Fruit fly (Drosophila melanogaster) whole organism, embryonic: Measurements from ENCODE around the gene Arpc3A.

ENCODE experiments used
- Awh ChIP-seq: fragments of 200-800 bp; sonication (Bioruptor generic); IDR thresholded peaks from 2 replicates; pipeline ENCODE4, ENCODE4 v1.3.6; 2022; ENCODE audit warnings: missing biosample characterization, missing genetic modification characterization
- BtbVII ChIP-seq: fragments of 200-800 bp; sonication (Bioruptor generic); optimal IDR thresholded peaks from 3 replicates; lab custom pipeline; 2017; ENCODE audit warnings: missing biosample characterization, mild to moderate bottlenecking, missing genetic modification characterization
- CG11504 ChIP-seq: fragments of 200-800 bp; sonication (Bioruptor generic); optimal IDR thresholded peaks from 3 replicates; lab custom pipeline; 2019; ENCODE audit warnings: missing biosample characterization, mild to moderate bottlenecking, missing genetic modification characterization, moderate library complexity
- CG12236 ChIP-seq: fragments of 200-800 bp; sonication (Bioruptor generic); optimal IDR thresholded peaks from 2 replicates; lab custom pipeline; 2016; ENCODE audit warnings: missing biosample characterization, missing genetic modification characterization
- CG1233 ChIP-seq: fragments of 200-800 bp; sonication (Bioruptor generic); optimal IDR thresholded peaks from 4 replicates; lab custom pipeline; 2018; ENCODE audit warnings: missing biosample characterization, mild to moderate bottlenecking, missing genetic modification characterization
- CG13123 ChIP-seq: fragments of 200-800 bp; sonication (Bioruptor generic); optimal IDR thresholded peaks from 2 replicates; lab custom pipeline; 2016; ENCODE audit warnings: missing biosample characterization, missing genetic modification characterization
- CG13287 ChIP-seq: fragments of 200-800 bp; sonication (Bioruptor generic); IDR thresholded peaks from 2 replicates; pipeline ENCODE4 v1.3.6; 2022; ENCODE audit warnings: missing biosample characterization, missing genetic modification characterization; ENCODE audit not compliant: partially characterized antibody
- CG13296 ChIP-seq: fragments of 200-800 bp; sonication (Bioruptor generic); optimal IDR thresholded peaks from 3 replicates; lab custom pipeline; 2018; ENCODE audit warnings: missing biosample characterization, mild to moderate bottlenecking, missing genetic modification characterization
- CG13624 ChIP-seq: fragments of 200-800 bp; sonication (Bioruptor generic); optimal IDR thresholded peaks from 2 replicates; lab custom pipeline; 2016; ENCODE audit warnings: missing biosample characterization, missing genetic modification characterization
- CG15011 ChIP-seq: fragments of 200-800 bp; sonication (Bioruptor generic); optimal IDR thresholded peaks from 3 replicates; lab custom pipeline; 2018; ENCODE audit warnings: missing biosample characterization, mild to moderate bottlenecking, missing genetic modification characterization
- CG1529 ChIP-seq: fragments of 200-800 bp; sonication (Bioruptor generic); optimal IDR thresholded peaks from 3 replicates; lab custom pipeline; 2018; ENCODE audit warnings: missing biosample characterization, missing genetic modification characterization
- CG15601 ChIP-seq: fragments of 200-800 bp; sonication (Bioruptor generic); optimal IDR thresholded peaks from 3 replicates; lab custom pipeline; 2019; ENCODE audit warnings: missing biosample characterization, mild to moderate bottlenecking, missing genetic modification characterization, moderate library complexity
- CG17912 ChIP-seq: fragments of 200-800 bp; sonication (Bioruptor generic); optimal IDR thresholded peaks from 2 replicates; lab custom pipeline; 2018; ENCODE audit warnings: missing biosample characterization, mild to moderate bottlenecking, missing genetic modification characterization
- CG18619 ChIP-seq: fragments of 200-800 bp; sonication (Bioruptor generic); optimal IDR thresholded peaks from 3 replicates; lab custom pipeline; 2017; ENCODE audit warnings: missing biosample characterization, mild to moderate bottlenecking, missing genetic modification characterization
- CG18764 ChIP-seq: fragments of 200-800 bp; sonication (Bioruptor generic); optimal IDR thresholded peaks from 3 replicates; lab custom pipeline; 2016; ENCODE audit warnings: missing biosample characterization, missing genetic modification characterization
- CG32772 ChIP-seq: fragments of 200-800 bp; sonication (Bioruptor generic); IDR thresholded peaks from 2 replicates; pipeline ENCODE4 v1.3.6; 2022; ENCODE audit warnings: missing biosample characterization, missing genetic modification characterization
- CG3838 ChIP-seq: fragments of 200-800 bp; sonication (Bioruptor generic); optimal IDR thresholded peaks from 3 replicates; lab custom pipeline; 2016; ENCODE audit warnings: missing biosample characterization, missing genetic modification characterization
- CG5953 ChIP-seq: fragments of 200-800 bp; sonication (Bioruptor generic); IDR thresholded peaks from 2 replicates; pipeline ENCODE4 v1.3.6; 2022; ENCODE audit warnings: missing biosample characterization, missing genetic modification characterization
- CG7556 ChIP-seq: fragments of 200-800 bp; sonication (Bioruptor generic); optimal IDR thresholded peaks from 2 replicates; lab custom pipeline; 2017; ENCODE audit warnings: missing biosample characterization, mild to moderate bottlenecking, missing genetic modification characterization
- CG9797 ChIP-seq: fragments of 200-800 bp; sonication (Bioruptor generic); optimal IDR thresholded peaks from 3 replicates; lab custom pipeline; 2018; ENCODE audit warnings: missing biosample characterization, mild to moderate bottlenecking, missing genetic modification characterization
- E2f1 ChIP-seq: fragments of 200-800 bp; sonication (Bioruptor generic); IDR thresholded peaks from 2 replicates; pipeline ENCODE4 v1.3.6; 2022; ENCODE audit warnings: missing biosample characterization, missing genetic modification characterization
- Eip74EF ChIP-seq, 2 experiments: fragments of 200-800 bp in 1 of 2; fragments of >200 bp in 1 of 2; sonication (Bioruptor generic) in 1 of 2; optimal IDR thresholded peaks; 2 replicates each; lab custom pipeline; 2017 to 2019; ENCODE audit warnings: missing biosample characterization in 2 of 2, missing genetic modification characterization in 2 of 2, mild to moderate bottlenecking in 1 of 2, moderate library complexity in 1 of 2
- Fer1 ChIP-seq: fragments of 200-800 bp; sonication (Bioruptor generic); optimal IDR thresholded peaks from 2 replicates; lab custom pipeline; 2017; ENCODE audit warnings: missing biosample characterization, mild to moderate bottlenecking, missing genetic modification characterization
- Fer2 ChIP-seq: fragments of 200-800 bp; sonication (Bioruptor generic); optimal IDR thresholded peaks from 2 replicates; lab custom pipeline; 2018; ENCODE audit warnings: missing biosample characterization, mild to moderate bottlenecking, missing genetic modification characterization, moderate library complexity
- Hand ChIP-seq: fragments of 200-800 bp; sonication (Bioruptor generic); optimal IDR thresholded peaks from 2 replicates; lab custom pipeline; 2017; ENCODE audit warnings: mild to moderate bottlenecking, missing biosample characterization, missing genetic modification reagents, missing genetic modification characterization
- HmgD ChIP-seq: fragments of 200-800 bp; sonication (Bioruptor generic); optimal IDR thresholded peaks from 3 replicates; lab custom pipeline; 2016; ENCODE audit warnings: missing biosample characterization, missing genetic modification characterization
- MTF-1 ChIP-seq: fragments of 200-800 bp; sonication (Bioruptor generic); optimal IDR thresholded peaks from 2 replicates; lab custom pipeline; 2018; ENCODE audit warnings: missing biosample characterization, mild to moderate bottlenecking, missing genetic modification characterization, borderline replicate concordance
- Max ChIP-seq: fragments of 200-800 bp; sonication (Bioruptor generic); optimal IDR thresholded peaks from 2 replicates; lab custom pipeline; 2016; ENCODE audit warnings: missing biosample characterization, mild to moderate bottlenecking, missing genetic modification characterization
- Mes4 ChIP-seq: fragments of 200-800 bp; sonication (Bioruptor generic); optimal IDR thresholded peaks from 2 replicates; lab custom pipeline; 2016; ENCODE audit warnings: missing biosample characterization, missing genetic modification characterization
- chif ChIP-seq, 2 experiments: fragments of 200-800 bp; sonication (Bioruptor generic); optimal IDR thresholded peaks; 3 replicates each; lab custom pipeline; 2016; ENCODE audit warnings: missing biosample characterization in 2 of 2, missing genetic modification characterization in 2 of 2
- chinmo ChIP-seq: fragments of 200-800 bp; sonication (Bioruptor generic); IDR thresholded peaks from 4 replicates; pipeline ENCODE4 v1.3.6; 2022; ENCODE audit warnings: missing biosample characterization, missing genetic modification characterization; ENCODE audit not compliant: partially characterized antibody
- crol ChIP-seq: fragments of 200-800 bp; sonication (Bioruptor generic); IDR thresholded peaks from 2 replicates; pipeline ENCODE4 v1.3.6; 2022; ENCODE audit warnings: missing biosample characterization, missing genetic modification characterization
- disco-r ChIP-seq: fragments of 200-800 bp; sonication (Bioruptor generic); optimal IDR thresholded peaks from 2 replicates; lab custom pipeline; 2016; ENCODE audit warnings: missing biosample characterization, missing genetic modification characterization
- dysf ChIP-seq: fragments of 200-800 bp; sonication (Bioruptor generic); IDR thresholded peaks from 3 replicates; pipeline ENCODE4 v1.3.6; 2022; ENCODE audit warnings: missing biosample characterization, missing genetic modification characterization
- gce ChIP-seq: fragments of 200-800 bp; sonication (Bioruptor generic); IDR thresholded peaks from 3 replicates; pipeline ENCODE4 v1.3.6; 2022; ENCODE audit warnings: missing biosample characterization, missing genetic modification characterization
- gem ChIP-seq: fragments of 200-800 bp; sonication (Bioruptor generic); optimal IDR thresholded peaks from 2 replicates; lab custom pipeline; 2019; ENCODE audit warnings: missing biosample characterization, mild to moderate bottlenecking, missing genetic modification characterization, moderate library complexity
- hb ChIP-seq: fragments of 200-800 bp; sonication (Bioruptor generic); IDR thresholded peaks from 3 replicates; pipeline ENCODE4 v1.3.6; 2022; ENCODE audit warnings: missing biosample characterization, missing genetic modification characterization; ENCODE audit not compliant: partially characterized antibody
- her ChIP-seq: fragments of 200-800 bp; sonication (Bioruptor generic); optimal IDR thresholded peaks from 2 replicates; lab custom pipeline; 2016; ENCODE audit warnings: missing biosample characterization, missing genetic modification characterization
- insv ChIP-seq, 2 experiments: fragments of 200-800 bp; sonication (Bioruptor generic); optimal IDR thresholded peaks; 3 replicates each; lab custom pipeline; 2016 to 2018; ENCODE audit warnings: missing biosample characterization in 2 of 2, missing genetic modification characterization in 2 of 2
- kni ChIP-seq: fragments of 200-800 bp; sonication (Bioruptor generic); optimal IDR thresholded peaks from 3 replicates; lab custom pipeline; 2017; ENCODE audit warnings: mild to moderate bottlenecking, missing biosample characterization, missing genetic modification reagents, missing genetic modification characterization
- lab ChIP-seq: fragments of 200-800 bp; sonication (Bioruptor generic); optimal IDR thresholded peaks from 3 replicates; lab custom pipeline; 2017; ENCODE audit warnings: missing biosample characterization, missing genetic modification characterization, mild to moderate bottlenecking, moderate library complexity, missing genetic modification reagents
- nerfin-2 ChIP-seq: fragments of 200-800 bp; sonication (Bioruptor generic); IDR thresholded peaks from 2 replicates; pipeline ENCODE4 v1.3.6; 2022; ENCODE audit warnings: missing biosample characterization, missing genetic modification characterization; ENCODE audit not compliant: partially characterized antibody
- org-1 ChIP-seq: fragments of 200-800 bp; sonication (Bioruptor generic); optimal IDR thresholded peaks from 2 replicates; lab custom pipeline; 2017; ENCODE audit warnings: missing biosample characterization, missing genetic modification characterization
- pros ChIP-seq: fragments of 200-800 bp; sonication (Bioruptor generic); optimal IDR thresholded peaks from 3 replicates; lab custom pipeline; 2019; ENCODE audit warnings: missing biosample characterization, mild to moderate bottlenecking, missing genetic modification characterization, moderate library complexity
- row ChIP-seq: fragments of 200-800 bp; sonication (Bioruptor generic); IDR thresholded peaks from 3 replicates; pipeline ENCODE4 v1.3.6; 2022; ENCODE audit warnings: missing biosample characterization, missing genetic modification characterization
- sqz ChIP-seq: fragments of 200-800 bp; sonication (Bioruptor generic); optimal IDR thresholded peaks from 3 replicates; lab custom pipeline; 2018; ENCODE audit warnings: missing biosample characterization, mild to moderate bottlenecking, missing genetic modification characterization
- twi ChIP-seq: fragments of 200-800 bp; optimal IDR thresholded peaks from 2 replicates; lab custom pipeline; 2019; ENCODE audit warnings: missing biosample characterization, mild to moderate bottlenecking, missing genetic modification characterization, moderate library complexity
- usp ChIP-seq: fragments of >200 bp; optimal IDR thresholded peaks from 2 replicates; lab custom pipeline; 2017; ENCODE audit warnings: missing biosample characterization, missing genetic modification characterization
- vnd ChIP-seq: fragments of 200-800 bp; sonication (Bioruptor generic); IDR thresholded peaks from 3 replicates; pipeline ENCODE4 v1.3.6; 2022; ENCODE audit warnings: missing biosample characterization, missing genetic modification characterization; ENCODE audit not compliant: partially characterized antibody

Gene Arpc3A

DNA sequence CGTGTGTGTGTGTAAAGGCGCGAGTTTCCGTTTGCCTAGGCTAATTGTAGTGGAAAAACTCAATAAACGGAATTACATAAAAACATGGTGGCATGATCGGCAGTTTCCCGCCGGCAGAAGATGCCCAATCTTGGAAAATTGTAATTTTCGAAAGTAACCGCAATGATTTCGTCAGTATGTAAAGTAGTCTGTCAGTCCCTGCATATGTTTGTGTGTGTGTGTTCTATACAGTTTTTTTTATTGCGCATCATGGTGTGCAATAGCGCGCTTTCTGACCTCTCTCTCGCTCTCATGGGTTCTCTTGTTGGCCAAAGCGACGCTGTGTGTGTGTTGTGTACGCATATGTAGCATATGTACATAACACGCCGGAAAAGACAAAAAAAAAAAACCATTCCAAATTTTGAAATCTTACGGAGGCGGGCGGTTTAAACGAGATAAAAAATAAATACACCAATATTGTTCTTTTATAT, 40.2 kb upstream of the Arpc3A start (continued):
- no peak for TF ChIP-seq CG9797
- TF ChIP-seq CG5953 (GFP tag; lab: Robert Waterston, UW): 0 out of 2 replicates have a peak, but pooled peaks have one; percentile 25
- peak; percentile 23 for TF ChIP-seq disco-r (GFP tag; lab: Kevin White, UChicago)
- peak; percentile 69 for TF ChIP-seq lab
- TF ChIP-seq BtbVII (GFP tag; lab: Kevin White, UChicago): peak; percentile 53
- peak; percentile 50 for TF ChIP-seq Max (GFP tag; lab: Kevin White, UChicago)
- TF ChIP-seq kni: peak; percentile 72
- peak; percentile 83 for TF ChIP-seq CG13624 (GFP tag; lab: Kevin White, UChicago)
- no peak for TF ChIP-seq CG7556
- peak; percentile 62 for TF ChIP-seq CG13123
- TF ChIP-seq CG15011 (GFP tag; lab: Kevin White, UChicago): peak; percentile 23
- TF ChIP-seq CG17912 (GFP tag; lab: Kevin White, UChicago): peak; percentile 71
- TF ChIP-seq vnd (GFP tag; lab: Robert Waterston, UW): no peak
- peak; percentile 77 for TF ChIP-seq twi (tag; lab: Kevin White, UChicago)
- peak; percentile 30 for TF ChIP-seq CG18764 (GFP tag; lab: Kevin White, UChicago)
- TF ChIP-seq Fer1 (GFP tag; lab: Kevin White, UChicago): peak; percentile 64
- TF ChIP-seq gce: 0 out of 3 replicates have a peak, but pooled peaks have one; percentile 5
- TF ChIP-seq CG13287 (GFP tag; lab: Robert Waterston, UW): no peak
- TF ChIP-seq Fer2 (tag; lab: Kevin White, UChicago): peak; percentile 23
- peak; percentile 100 for TF ChIP-seq sqz (GFP tag; lab: Kevin White, UChicago)
- peak; percentile 63; the same call in 1 of the 2 replicates for TF ChIP-seq E2f1 (GFP tag; lab: Robert Waterston, UW)
- peak; percentile 12 to 21 for TF ChIP-seq chif (GFP tag; optimal IDR thresholded peaks at IDR 0.05; lab: Kevin White, UChicago)
- TF ChIP-seq nerfin-2 (GFP tag; lab: Robert Waterston, UW): no peak
- peak; percentile 41 for TF ChIP-seq CG3838 (GFP tag; lab: Kevin White, UChicago)
- TF ChIP-seq gem (tag; lab: Kevin White, UChicago): peak; percentile 41
- peak; percentile 33 for TF ChIP-seq CG18619 (GFP tag; lab: Kevin White, UChicago)
- TF ChIP-seq hb (GFP tag; lab: Robert Waterston, UW): no peak
- TF ChIP-seq Awh (GFP tag; lab: Robert Waterston, UW): peak; percentile 74
- peak; percentile 47 for TF ChIP-seq CG15601
- TF ChIP-seq HmgD (GFP tag; lab: Kevin White, UChicago): peak; percentile 78
- peak; percentile 47 for TF ChIP-seq Mes4 (GFP tag; lab: Kevin White, UChicago)
- peak; percentile 49 for TF ChIP-seq CG1233 (GFP tag; lab: Kevin White, UChicago)
- 0 out of 3 replicates have a peak, but pooled peaks have one; percentile 10 for TF ChIP-seq row (GFP tag; lab: Robert Waterston, UW)
- no peak for TF ChIP-seq pros (GFP tag; lab: Kevin White, UChicago)
- no peak for TF ChIP-seq Hand (GFP tag; lab: Kevin White, UChicago)
- peak; percentile 28; the same call in 1 of the 3 replicates for TF ChIP-seq dysf (GFP tag; lab: Robert Waterston, UW)
- peak; percentile 51 for TF ChIP-seq MTF-1 (GFP tag; lab: Kevin White, UChicago)
- no peak for TF ChIP-seq org-1 (GFP tag; lab: Kevin White, UChicago)
- TF ChIP-seq crol (GFP tag; lab: Robert Waterston, UW): no peak
- peak; percentile 0 for TF ChIP-seq CG1529 (GFP tag; lab: Kevin White, UChicago)
- peak; percentile 33 for TF ChIP-seq CG12236 (GFP tag; lab: Kevin White, UChicago)
- TF ChIP-seq CG11504: no peak
- peak; percentile 32 for TF ChIP-seq her (GFP tag; lab: Kevin White, UChicago)
- no peak for TF ChIP-seq usp (GFP tag; lab: Kevin White, UChicago)
- peak; percentile 38 for TF ChIP-seq CG13296 (GFP tag; lab: Kevin White, UChicago)
- peak in 1 of 2 experiments; percentile 10 for TF ChIP-seq insv (GFP tag; optimal IDR thresholded peaks at IDR 0.05; lab: Kevin White, UChicago)
- TF ChIP-seq Eip74EF (GFP tag; optimal IDR thresholded peaks at IDR 0.05; lab: Kevin White, UChicago): peak in 1 of 2 experiments; percentile 92
- peak; percentile 89; the same call in 3 of the 4 replicates for TF ChIP-seq chinmo
- TF ChIP-seq CG32772: peak; percentile 92
